Worm (Caenorhabditis elegans) whole organism, dauer: Measurements from ENCODE around the gene F53B3.3.

Experiments used
- unc-62 ChIP-seq: sonication (generic microtip); optimal IDR thresholded peaks from 2 replicates; lab custom pipeline; 2017; ENCODE audit warnings: missing biosample characterization, missing genetic modification reagents, missing genetic modification characterization

The F53B3.3 gene

DNA sequence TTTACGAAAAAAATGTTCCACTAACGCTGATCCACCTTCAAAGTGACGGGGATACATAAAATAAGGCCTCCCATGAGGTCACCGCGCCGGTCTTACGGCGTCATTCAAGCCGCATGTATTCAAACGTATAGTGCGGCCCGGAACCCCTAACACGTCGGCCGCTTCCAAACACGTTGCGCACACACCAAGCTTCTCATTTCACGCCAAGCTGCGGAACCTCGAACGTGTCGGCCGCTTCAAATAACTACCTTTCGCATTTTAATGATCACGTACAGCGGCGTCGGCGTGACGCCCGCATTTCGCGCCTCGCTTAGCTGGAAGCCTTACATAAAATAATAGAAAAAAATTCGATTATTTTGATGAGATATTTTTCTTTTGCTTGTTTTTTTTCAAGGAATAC is 27.4 kb downstream of the F53B3.3 start:
- no peak for TF ChIP-seq unc-62

DNA sequence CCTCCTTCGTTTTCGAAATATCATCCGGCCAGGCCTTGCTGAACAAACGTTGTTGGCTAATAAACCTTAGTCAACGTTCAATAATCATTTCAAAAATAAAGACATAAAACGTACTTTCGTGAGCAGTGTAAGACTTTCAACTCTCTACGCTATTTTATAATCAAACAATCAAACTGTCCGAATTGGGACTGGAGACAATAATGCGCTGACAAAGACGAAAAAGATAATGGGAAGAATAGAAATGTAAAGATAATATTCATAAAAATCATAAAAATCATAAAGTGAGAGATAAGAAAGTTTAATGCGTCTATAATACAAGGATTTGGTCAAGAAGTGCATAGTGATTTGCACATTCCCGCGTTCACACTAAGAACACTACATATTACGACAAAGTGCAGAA is 29.2 kb downstream of the F53B3.3 start:
- TF ChIP-seq unc-62 = no peak

DNA sequence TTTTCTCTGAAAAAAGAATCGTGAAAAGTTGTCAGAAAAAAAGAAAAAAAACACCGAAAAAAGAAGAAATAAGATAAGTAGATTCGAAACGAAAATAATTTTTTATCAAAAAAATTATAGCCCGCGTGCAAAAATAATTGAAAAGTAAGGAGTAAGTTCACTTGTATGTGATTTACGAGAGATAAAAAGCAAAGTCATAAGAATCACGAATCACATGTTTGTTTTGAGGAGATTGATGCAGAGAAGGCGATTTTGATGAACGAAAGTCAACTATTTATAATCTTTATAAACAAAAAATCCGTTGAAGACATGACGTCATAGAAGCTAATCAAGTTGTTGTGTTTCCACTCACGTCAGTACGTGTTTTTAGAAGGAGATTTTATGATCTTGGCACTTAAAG is 30.6 kb downstream of the F53B3.3 start, which contains the start of gene Y71H10B.1:
Gene Y71H10B.1, minus strand, starts transcription at position 6 of the 400 bp plus-strand sequence.
- TF ChIP-seq unc-62 = no peak

DNA sequence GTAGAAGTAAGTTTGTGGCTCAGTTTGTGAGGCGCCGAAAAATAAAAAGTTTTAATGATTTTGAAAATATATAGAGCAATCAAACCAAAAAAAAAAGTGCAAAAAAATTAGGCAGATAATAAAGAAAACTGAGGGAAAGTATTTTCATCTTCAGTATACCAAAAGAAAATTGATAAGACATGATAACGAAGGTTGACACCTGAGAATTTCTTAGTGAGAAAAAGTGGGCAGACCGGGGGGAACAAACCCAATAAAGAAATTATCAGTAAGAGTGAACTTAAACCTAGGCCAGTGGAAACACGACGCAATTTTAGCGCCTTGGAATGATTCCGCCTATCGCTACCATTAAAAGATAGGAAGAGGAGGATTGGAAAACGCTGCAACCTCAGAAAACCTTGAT is 32.3 kb downstream of the F53B3.3 start:
- TF ChIP-seq unc-62 = no peak

DNA sequence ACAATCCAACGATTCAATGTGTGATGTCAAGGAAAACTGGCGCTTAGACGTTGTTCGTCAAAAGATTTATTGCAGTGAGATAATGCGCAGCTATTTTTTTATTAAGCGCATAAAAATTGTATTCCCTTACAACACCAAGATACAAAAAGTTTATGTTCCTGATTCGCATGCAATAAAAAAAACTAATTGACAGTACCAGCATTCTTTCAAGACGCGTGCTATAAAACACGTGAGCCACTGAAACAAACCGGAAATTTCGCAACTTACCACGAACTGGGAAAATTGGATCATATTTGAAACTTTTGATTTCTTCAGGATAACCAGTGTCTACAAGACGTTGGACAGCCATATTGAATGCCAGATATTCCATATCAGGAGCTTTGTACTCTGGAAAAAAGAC is 33.5 kb downstream of the F53B3.3 start:
- TF ChIP-seq unc-62 = no peak

DNA sequence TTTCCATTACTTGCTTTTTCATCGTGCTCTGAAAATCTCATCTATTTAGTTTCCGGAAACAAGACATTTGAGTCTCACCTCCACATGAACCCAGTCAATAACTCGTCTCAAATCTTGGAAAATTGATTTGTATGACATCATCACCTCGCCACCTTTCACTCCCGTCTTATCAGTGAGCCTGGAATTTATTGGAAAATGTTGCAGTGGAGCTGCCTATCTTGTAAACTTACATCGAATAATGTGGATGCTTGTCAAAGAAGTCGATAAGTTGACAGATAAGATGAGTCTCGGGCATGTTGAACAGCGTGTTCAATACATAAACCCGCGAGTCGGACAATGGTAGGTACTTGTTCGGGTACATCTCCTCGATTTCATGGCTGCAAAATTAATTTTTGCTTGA is 34.2 kb downstream of the F53B3.3 start:
- no peak for TF ChIP-seq unc-62

DNA sequence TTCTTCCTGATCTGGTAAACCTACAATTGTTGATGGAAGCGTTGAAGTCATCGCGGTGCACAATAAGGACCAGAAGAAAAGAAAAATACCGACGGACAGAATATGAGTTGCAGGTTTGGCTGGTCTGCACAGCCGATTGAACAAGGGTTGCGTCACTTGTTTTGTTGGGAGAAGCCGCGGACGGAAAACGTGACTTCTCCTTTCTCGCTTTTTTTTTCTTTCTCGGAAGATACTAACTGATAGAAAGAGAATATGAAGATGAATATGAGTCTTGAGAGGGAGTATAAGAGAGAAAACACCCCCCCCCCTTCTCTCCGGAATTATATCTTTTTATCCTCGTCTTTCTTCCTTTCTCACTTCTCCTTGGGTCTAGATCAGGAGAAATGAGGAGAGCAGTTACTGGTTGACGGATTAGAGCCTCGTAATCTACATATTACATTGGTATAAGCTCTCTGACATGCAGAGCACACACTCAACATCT is 43.2 kb downstream of the F53B3.3 start, which contains the start of gene ssr-2:
Gene ssr-2, minus strand, starts transcription at position 51 of the 481 bp plus-strand sequence.
- no peak for TF ChIP-seq unc-62

DNA sequence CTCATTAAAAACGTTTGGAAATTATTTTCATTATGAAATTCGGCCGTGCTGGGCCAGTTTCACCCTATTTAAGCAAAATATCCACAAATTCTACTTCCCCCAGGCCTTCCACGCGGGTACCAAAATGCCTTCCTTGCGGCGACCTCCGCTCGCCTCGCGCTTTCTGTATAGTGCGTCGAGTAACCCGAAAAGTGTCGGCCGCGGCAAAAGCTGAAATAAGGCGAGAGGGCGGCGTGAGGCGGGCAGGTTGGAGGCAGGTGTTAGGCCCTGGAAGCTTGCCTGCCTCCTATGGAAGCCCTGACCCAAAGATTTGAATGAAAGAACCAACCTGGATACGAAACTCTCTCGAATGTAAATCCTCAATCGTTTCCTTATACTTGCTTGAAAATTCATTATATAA is 44.6 kb downstream of the F53B3.3 start:
- TF ChIP-seq unc-62 = no peak

DNA sequence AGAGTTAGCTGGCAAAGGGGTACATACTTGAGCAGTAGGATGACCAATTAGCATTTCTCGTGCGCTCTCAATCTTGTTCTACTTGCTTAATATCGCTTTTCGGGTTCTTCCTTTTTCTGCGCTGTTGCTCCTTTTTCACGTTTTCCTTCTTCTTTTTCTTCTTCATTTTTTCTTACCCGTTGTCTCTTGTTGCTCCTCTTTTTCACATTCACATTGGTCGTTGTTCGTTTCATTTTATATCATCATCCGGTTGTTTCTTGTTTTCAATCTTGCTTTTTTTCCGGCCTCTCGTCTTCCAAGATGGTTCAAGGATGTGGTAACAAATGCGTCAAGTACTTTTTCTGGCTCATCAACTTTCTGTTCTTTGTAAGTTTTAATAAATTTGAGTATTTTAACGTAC is 50.8 kb downstream of the F53B3.3 start, which contains the start of gene tsp-6:
Gene tsp-6, plus strand, starts transcription at position 301 of the 400 bp plus-strand sequence.
- TF ChIP-seq unc-62 = no peak

DNA sequence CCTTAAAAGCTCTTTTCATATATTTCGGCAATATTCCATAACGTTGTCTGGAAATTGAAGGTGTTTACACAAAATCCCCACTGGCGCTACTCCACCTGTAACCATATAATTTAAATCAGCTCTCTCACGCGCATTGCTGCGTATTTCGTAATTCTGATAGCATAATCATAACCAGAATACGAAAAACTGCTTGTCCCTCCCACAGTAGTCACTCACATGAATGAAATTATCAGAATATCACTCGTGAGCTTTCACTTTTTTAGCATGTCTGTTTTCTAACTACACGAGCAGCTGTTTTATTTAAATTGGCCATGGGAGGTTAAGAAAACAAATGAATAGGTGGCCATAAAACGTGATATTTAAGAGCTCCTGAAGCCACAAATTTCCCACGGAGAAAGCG is 51.2 kb downstream of the F53B3.3 start:
- TF ChIP-seq unc-62 = no peak

DNA sequence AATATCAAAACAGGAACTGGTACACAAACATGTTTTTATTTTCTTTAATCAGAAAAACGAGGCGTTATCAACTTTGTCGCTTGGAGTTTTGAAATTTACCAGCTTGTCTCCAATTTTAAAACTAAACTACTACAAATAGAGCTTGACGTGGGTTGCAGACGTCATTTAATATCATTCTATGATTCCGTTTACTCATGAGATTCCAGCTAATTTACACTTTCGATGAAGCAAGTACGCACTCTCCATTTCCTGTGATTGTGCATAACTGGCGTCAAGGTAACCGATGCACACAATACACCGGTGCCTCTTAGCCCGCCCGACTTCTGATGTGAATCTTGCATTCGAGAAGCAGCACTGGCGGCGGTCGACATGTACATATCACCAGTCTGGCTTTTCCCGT is 52.0 kb downstream of the F53B3.3 start:
- no peak for TF ChIP-seq unc-62
